Worm (Caenorhabditis elegans): ENCODE data around the gene Y54G2A.44.
A peak's percentile ranks its signal among the peaks of the same experiment; 100 is the strongest.

Y54G2A.44 gene

ce11 chrIV:2762380-2762779 is 39.3 kb upstream of the Y54G2A.44 start, which contains the start of gene Y54G2A.77:
TSS of gene Y54G2A.77 (plus strand) at chrIV:2762680.
- TF ChIP-seq chd-7 (tag; optimal IDR thresholded peaks at IDR 0.05) (no peak), aptf-2 (GFP tag; conservative IDR thresholded peaks at IDR 0.05) (no peak), ztf-26 (tag; optimal IDR thresholded peaks at IDR 0.05) (no peak), Y67H2A.10 (GFP tag; conservative IDR thresholded peaks at IDR 0.05) (no peak), ztf-6 (GFP tag; IDR thresholded peaks at IDR 0.05) (no peak), B0035.1 (tag; optimal IDR thresholded peaks at IDR 0.05) (no peak), ekl-4 (GFP tag; IDR thresholded peaks at IDR 0.05) (no peak), F22D6.2 (tag; optimal IDR thresholded peaks at IDR 0.05) (no peak), nfya-2 (GFP tag; IDR thresholded peaks at IDR 0.05) (no peak), Y53F4B.3 (GFP tag; IDR thresholded peaks at IDR 0.05) (no peak), madf-3 (GFP tag; IDR thresholded peaks at IDR 0.05) (no peak), lsl-1 (GFP tag; optimal IDR thresholded peaks at IDR 0.05) (no peak), madf-6 (GFP tag; IDR thresholded peaks at IDR 0.05) (no peak)

ce11 chrIV:2764160-2764559 is 37.5 kb upstream of the Y54G2A.44 start:
- TF ChIP-seq lsl-1 (GFP tag; optimal IDR thresholded peaks at IDR 0.05) (no peak), attf-6 (GFP tag; IDR thresholded peaks at IDR 0.05) (no peak), hmg-1.2 (GFP tag; IDR thresholded peaks at IDR 0.05) (peak; percentile 78), lir-1 (GFP tag; conservative IDR thresholded peaks at IDR 0.05) (no peak), F23B12.7 (tag; optimal IDR thresholded peaks at IDR 0.05; ENCODE audit: insufficient read depth) (no peak), cebp-2 (GFP tag; IDR thresholded peaks at IDR 0.05) (no peak), F37B4.10 (GFP tag; IDR thresholded peaks at IDR 0.05) (0 out of 2 replicates have a peak, but pooled peaks have one; percentile 57)

ce11 chrIV:2765048-2765708 is 36.5 kb upstream of the Y54G2A.44 start:
- TF ChIP-seq die-1 (tag; optimal IDR thresholded peaks at IDR 0.05), result no peak
- TF ChIP-seq cebp-1 (GFP tag; IDR thresholded peaks at IDR 0.05), result no peak
- TF ChIP-seq cebp-1 (tag; optimal IDR thresholded peaks at IDR 0.05), result peak; percentile 38
- 0 out of 2 replicates have a peak, but pooled peaks have one; percentile 9 for TF ChIP-seq K11D2.4 (GFP tag; IDR thresholded peaks at IDR 0.05)
- 0 out of 2 replicates have a peak, but pooled peaks have one; percentile 16 for TF ChIP-seq B0019.2 (GFP tag; conservative IDR thresholded peaks at IDR 0.05)
- TF ChIP-seq zfh-2 (GFP tag; conservative IDR thresholded peaks at IDR 0.05), result peak; percentile 77
- TF ChIP-seq ZK185.1 (tag; optimal IDR thresholded peaks at IDR 0.05; ENCODE audit: poor library complexity, severe bottlenecking), result no peak
- TF ChIP-seq Y53F4B.3 (GFP tag; IDR thresholded peaks at IDR 0.05), result no peak
- no peak for TF ChIP-seq F22D6.2 (tag; optimal IDR thresholded peaks at IDR 0.05)
- peak; percentile 7 for TF ChIP-seq lin-40 (tag; optimal IDR thresholded peaks at IDR 0.05)
- peak; percentile 71 for TF ChIP-seq dpff-1 (tag; optimal IDR thresholded peaks at IDR 0.05)
- TF ChIP-seq F57C9.4 (tag; optimal IDR thresholded peaks at IDR 0.05), result peak; percentile 45
- no peak for TF ChIP-seq ccch-3 (GFP tag; optimal IDR thresholded peaks at IDR 0.05)
- TF ChIP-seq B0336.3 (GFP tag; IDR thresholded peaks at IDR 0.05), result peak; percentile 17; the same call in 1 of the 2 replicates
- TF ChIP-seq hmg-1.2 (GFP tag; IDR thresholded peaks at IDR 0.05), result peak; percentile 90
- no peak for TF ChIP-seq tbx-9 (tag; optimal IDR thresholded peaks at IDR 0.05; ENCODE audit: borderline replicate concordance)
- TF ChIP-seq ztf-6 (GFP tag; IDR thresholded peaks at IDR 0.05), result no peak
- no peak for TF ChIP-seq ztf-28 (GFP tag; IDR thresholded peaks at IDR 0.05)
- TF ChIP-seq snpc-1.1 (tag; optimal IDR thresholded peaks at IDR 0.05; ENCODE audit: insufficient read depth), result no peak
- TF ChIP-seq ets-4 (GFP tag; optimal IDR thresholded peaks at IDR 0.05), result no peak
- peak; percentile 69 for TF ChIP-seq F52B5.7 (tag; optimal IDR thresholded peaks at IDR 0.05)
- TF ChIP-seq athp-1 (tag; optimal IDR thresholded peaks at IDR 0.05), result peak; percentile 49
- 0 out of 2 replicates have a peak, but pooled peaks have one; percentile 41 for TF ChIP-seq lin-26 (GFP tag; IDR thresholded peaks at IDR 0.05)
- no peak for TF ChIP-seq snpc-4 (GFP tag; optimal IDR thresholded peaks at IDR 0.05)
- no peak for TF ChIP-seq snpc-4 (tag; optimal IDR thresholded peaks at IDR 0.05)
- TF ChIP-seq mcd-1 (GFP tag; IDR thresholded peaks at IDR 0.05), result peak; percentile 27; the same call in 1 of the 2 replicates
- TF ChIP-seq nhr-90 (tag; optimal IDR thresholded peaks at IDR 0.05), result no peak
- TF ChIP-seq egl-44 (GFP tag; IDR thresholded peaks at IDR 0.05), result no peak
- peak; percentile 27; the same call in 1 of the 2 replicates for TF ChIP-seq dox-1 (GFP tag; IDR thresholded peaks at IDR 0.05)

Data from whole organism, young adult.